Fruit fly (Drosophila melanogaster) whole organism, embryonic: Measurements from ENCODE around the gene CG1246.
A peak's percentile ranks its signal among the peaks of the same experiment; 100 is the strongest.

Experiments
- Adf1 ChIP-seq: fragments of 200-800 bp; sonication (Bioruptor generic); IDR thresholded peaks from 2 replicates; pipeline ENCODE4 v1.3.6; 2022; ENCODE audit warnings: missing biosample characterization, missing genetic modification characterization
- CG11093 ChIP-seq: fragments of 200-800 bp; sonication (Bioruptor generic); IDR thresholded peaks from 3 replicates; pipeline ENCODE4 v1.3.6; 2022; ENCODE audit warnings: missing biosample characterization, missing genetic modification characterization
- CG12769 ChIP-seq: fragments of 200-800 bp; sonication (Bioruptor generic); optimal IDR thresholded peaks from 2 replicates; lab custom pipeline; 2019; ENCODE audit warnings: missing biosample characterization, mild to moderate bottlenecking, missing genetic modification characterization, moderate library complexity
- CG14710 ChIP-seq: fragments of 200-800 bp; sonication (Bioruptor generic); optimal IDR thresholded peaks from 3 replicates; lab custom pipeline; 2019; ENCODE audit warnings: missing biosample characterization, mild to moderate bottlenecking, missing genetic modification characterization, moderate library complexity
- CG14860 ChIP-seq: fragments of 200-800 bp; sonication (Bioruptor generic); IDR thresholded peaks from 3 replicates; pipeline ENCODE4 v1.3.6; 2022; ENCODE audit warnings: missing biosample characterization, missing genetic modification characterization; ENCODE audit not compliant: partially characterized antibody
- CG16813 ChIP-seq: fragments of 200-800 bp; sonication (Bioruptor generic); IDR thresholded peaks from 3 replicates; pipeline ENCODE4 v1.3.6; 2022; ENCODE audit warnings: missing biosample characterization, missing genetic modification characterization; ENCODE audit not compliant: partially characterized antibody
- CG17568 ChIP-seq: fragments of 200-800 bp; sonication (Bioruptor generic); optimal IDR thresholded peaks from 2 replicates; lab custom pipeline; 2018; ENCODE audit warnings: missing biosample characterization, mild to moderate bottlenecking, missing genetic modification characterization, moderate library complexity
- CG2875 ChIP-seq: fragments of 200-800 bp; sonication (Bioruptor generic); optimal IDR thresholded peaks from 2 replicates; lab custom pipeline; 2017; ENCODE audit warnings: missing biosample characterization, mild to moderate bottlenecking, missing genetic modification characterization, missing genetic modification reagents
- CG30431 ChIP-seq: fragments of 200-800 bp; sonication (Bioruptor generic); optimal IDR thresholded peaks from 2 replicates; lab custom pipeline; 2017; ENCODE audit warnings: missing biosample characterization, missing genetic modification characterization
- CG3065 ChIP-seq: fragments of 200-800 bp; sonication (Bioruptor generic); optimal IDR thresholded peaks from 2 replicates; lab custom pipeline; 2016; ENCODE audit warnings: missing biosample characterization, missing genetic modification characterization
- CG3163 ChIP-seq: fragments of 200-800 bp; sonication (Bioruptor generic); optimal IDR thresholded peaks from 3 replicates; lab custom pipeline; 2016; ENCODE audit warnings: missing biosample characterization, missing genetic modification characterization
- CG42726 ChIP-seq: fragments of 200-800 bp; sonication (Bioruptor generic); IDR thresholded peaks from 2 replicates; pipeline ENCODE4 v1.3.6; 2022; ENCODE audit warnings: missing biosample characterization, missing genetic modification characterization; ENCODE audit not compliant: partially characterized antibody
- CG4360 ChIP-seq: fragments of 200-800 bp; sonication (Bioruptor generic); IDR thresholded peaks from 2 replicates; pipeline ENCODE4 v1.3.6; 2022; ENCODE audit warnings: missing biosample characterization, missing genetic modification characterization
- CG6175 ChIP-seq: fragments of 200-800 bp; sonication (Bioruptor generic); IDR thresholded peaks from 3 replicates; pipeline ENCODE4 v1.3.6; 2022; ENCODE audit warnings: missing biosample characterization, missing genetic modification characterization
- CG6765 ChIP-seq: fragments of 200-800 bp; sonication (Bioruptor generic); optimal IDR thresholded peaks from 3 replicates; lab custom pipeline; 2017; ENCODE audit warnings: missing biosample characterization, mild to moderate bottlenecking, missing genetic modification characterization
- CG7271 ChIP-seq: fragments of 200-800 bp; sonication (Bioruptor generic); optimal IDR thresholded peaks from 2 replicates; lab custom pipeline; 2018; ENCODE audit warnings: missing biosample characterization, mild to moderate bottlenecking, missing genetic modification characterization, moderate library complexity
- CG7745 ChIP-seq: fragments of 200-800 bp; sonication (Bioruptor generic); optimal IDR thresholded peaks from 2 replicates; lab custom pipeline; 2018; ENCODE audit warnings: missing biosample characterization, mild to moderate bottlenecking, missing genetic modification characterization, moderate library complexity
- CG7839 ChIP-seq: fragments of 200-800 bp; sonication (Bioruptor generic); optimal IDR thresholded peaks from 3 replicates; lab custom pipeline; 2018; ENCODE audit warnings: missing biosample characterization, mild to moderate bottlenecking, missing genetic modification characterization, moderate library complexity
- CG8359 ChIP-seq: fragments of 200-800 bp; sonication (Bioruptor generic); optimal IDR thresholded peaks from 2 replicates; lab custom pipeline; 2017; ENCODE audit warnings: missing biosample characterization, mild to moderate bottlenecking, missing genetic modification characterization, borderline replicate concordance
- CG8924 ChIP-seq: fragments of 200-800 bp; optimal IDR thresholded peaks from 3 replicates; lab custom pipeline; 2019; ENCODE audit warnings: missing biosample characterization, mild to moderate bottlenecking, missing genetic modification characterization, moderate library complexity
- D19A ChIP-seq: fragments of 200-800 bp; optimal IDR thresholded peaks from 3 replicates; lab custom pipeline; 2019; ENCODE audit warnings: missing biosample characterization, mild to moderate bottlenecking, missing genetic modification characterization, moderate library complexity
- HmgZ ChIP-seq: fragments of 200-800 bp; sonication (Bioruptor generic); optimal IDR thresholded peaks from 2 replicates; lab custom pipeline; 2018; ENCODE audit warnings: missing biosample characterization, mild to moderate bottlenecking, missing genetic modification characterization
- NfI ChIP-seq: fragments of 200-800 bp; sonication (Bioruptor generic); optimal IDR thresholded peaks from 3 replicates; lab custom pipeline; 2018; ENCODE audit warnings: missing biosample characterization, mild to moderate bottlenecking, missing genetic modification characterization, moderate library complexity
- Rx ChIP-seq: fragments of 200-800 bp; sonication (Bioruptor generic); IDR thresholded peaks from 2 replicates; pipeline ENCODE4 v1.3.6; 2022; ENCODE audit warnings: missing biosample characterization, missing genetic modification characterization
- Spps ChIP-seq: fragments of 200-800 bp; sonication (Bioruptor generic); optimal IDR thresholded peaks from 2 replicates; lab custom pipeline; 2018; ENCODE audit warnings: missing biosample characterization, mild to moderate bottlenecking, missing genetic modification characterization
- ab ChIP-seq: fragments of 200-800 bp; sonication (Bioruptor generic); optimal IDR thresholded peaks from 2 replicates; lab custom pipeline; 2016; ENCODE audit warnings: missing biosample characterization, missing genetic modification characterization
- chm ChIP-seq: fragments of 200-800 bp; sonication (Bioruptor generic); IDR thresholded peaks from 2 replicates; pipeline ENCODE4 v1.3.6; 2022; ENCODE audit warnings: missing biosample characterization, missing genetic modification characterization
- crol ChIP-seq: fragments of 200-800 bp; sonication (Bioruptor generic); IDR thresholded peaks from 2 replicates; pipeline ENCODE4 v1.3.6; 2022; ENCODE audit warnings: missing biosample characterization, missing genetic modification characterization
- dati ChIP-seq: fragments of 200-800 bp; sonication (Bioruptor generic); IDR thresholded peaks from 2 replicates; pipeline ENCODE4 v1.3.6; 2022; ENCODE audit warnings: missing biosample characterization, missing genetic modification characterization
- disco-r ChIP-seq: fragments of 200-800 bp; sonication (Bioruptor generic); optimal IDR thresholded peaks from 2 replicates; lab custom pipeline; 2016; ENCODE audit warnings: missing biosample characterization, missing genetic modification characterization
- gcm2 ChIP-seq: fragments of 200-800 bp; sonication (Bioruptor generic); optimal IDR thresholded peaks from 2 replicates; lab custom pipeline; 2016; ENCODE audit warnings: missing biosample characterization, missing genetic modification characterization
- gsb ChIP-seq: fragments of 200-800 bp; sonication (Bioruptor generic); IDR thresholded peaks from 2 replicates; pipeline ENCODE4 v1.3.6; 2022; ENCODE audit warnings: missing biosample characterization, missing genetic modification characterization
- h ChIP-seq: fragments of >200 bp; optimal IDR thresholded peaks from 2 replicates; lab custom pipeline; 2017
- hbn ChIP-seq: fragments of 200-800 bp; sonication (Bioruptor generic); IDR thresholded peaks from 2 replicates; pipeline ENCODE4 v1.3.6; 2022; ENCODE audit warnings: missing biosample characterization, missing genetic modification characterization; ENCODE audit not compliant: partially characterized antibody
- klu ChIP-seq: fragments of 200-800 bp; sonication (Bioruptor generic); IDR thresholded peaks from 2 replicates; pipeline ENCODE4 v1.3.6; 2022; ENCODE audit warnings: missing biosample characterization, missing genetic modification characterization
- kni ChIP-seq: fragments of 200-800 bp; sonication (Bioruptor generic); optimal IDR thresholded peaks from 3 replicates; lab custom pipeline; 2017; ENCODE audit warnings: mild to moderate bottlenecking, missing biosample characterization, missing genetic modification reagents, missing genetic modification characterization
- lab ChIP-seq: fragments of 200-800 bp; sonication (Bioruptor generic); optimal IDR thresholded peaks from 3 replicates; lab custom pipeline; 2017; ENCODE audit warnings: missing biosample characterization, missing genetic modification characterization, mild to moderate bottlenecking, moderate library complexity, missing genetic modification reagents
- lmd ChIP-seq: fragments of 200-800 bp; sonication (Bioruptor generic); IDR thresholded peaks from 2 replicates; pipeline ENCODE4 v1.3.6; 2022; ENCODE audit warnings: missing biosample characterization, missing genetic modification characterization
- nom ChIP-seq: fragments of 200-800 bp; sonication (Bioruptor generic); optimal IDR thresholded peaks from 2 replicates; lab custom pipeline; 2017; ENCODE audit warnings: missing biosample characterization, missing genetic modification characterization, mild to moderate bottlenecking, moderate library complexity, missing genetic modification reagents
- otp ChIP-seq: fragments of 200-800 bp; sonication (Bioruptor generic); IDR thresholded peaks from 3 replicates; pipeline ENCODE4, ENCODE4 v1.3.6; 2022; ENCODE audit warnings: missing biosample characterization, missing genetic modification characterization
- p53 ChIP-seq: fragments of 200-800 bp; sonication (Bioruptor generic); optimal IDR thresholded peaks from 2 replicates; lab custom pipeline; 2016; ENCODE audit warnings: missing biosample characterization, missing genetic modification characterization
- pnt ChIP-seq: fragments of 200-800 bp; sonication (Bioruptor generic); optimal IDR thresholded peaks from 3 replicates; lab custom pipeline; 2016; ENCODE audit warnings: missing biosample characterization, missing genetic modification characterization
- pzg ChIP-seq: fragments of 200-800 bp; sonication (Bioruptor generic); optimal IDR thresholded peaks from 3 replicates; lab custom pipeline; 2018; ENCODE audit warnings: missing biosample characterization, mild to moderate bottlenecking, missing genetic modification characterization, moderate library complexity
- row ChIP-seq: fragments of 200-800 bp; sonication (Bioruptor generic); IDR thresholded peaks from 3 replicates; pipeline ENCODE4 v1.3.6; 2022; ENCODE audit warnings: missing biosample characterization, missing genetic modification characterization
- sisA ChIP-seq: fragments of 200-800 bp; sonication (Bioruptor generic); IDR thresholded peaks from 2 replicates; pipeline ENCODE4 v1.3.6; 2022; ENCODE audit warnings: missing biosample characterization, missing genetic modification characterization
- sna ChIP-seq: fragments of 200-800 bp; sonication (Bioruptor generic); IDR thresholded peaks from 2 replicates; pipeline ENCODE4 v1.3.6; 2022; ENCODE audit warnings: missing biosample characterization, missing genetic modification characterization; ENCODE audit not compliant: partially characterized antibody
- sqz ChIP-seq: fragments of 200-800 bp; sonication (Bioruptor generic); optimal IDR thresholded peaks from 3 replicates; lab custom pipeline; 2018; ENCODE audit warnings: missing biosample characterization, mild to moderate bottlenecking, missing genetic modification characterization
- sr ChIP-seq: fragments of 200-800 bp; sonication (Bioruptor generic); IDR thresholded peaks from 3 replicates; pipeline ENCODE4 v1.3.6; 2022; ENCODE audit warnings: missing biosample characterization, missing genetic modification characterization
- stc ChIP-seq: fragments of 200-800 bp; sonication (Bioruptor generic); IDR thresholded peaks from 2 replicates; pipeline ENCODE4 v1.3.6; 2022; ENCODE audit warnings: missing biosample characterization, missing genetic modification characterization
- ttk ChIP-seq: fragments of 200-800 bp; sonication (Bioruptor generic); IDR thresholded peaks from 2 replicates; pipeline ENCODE4 v2.1.2; 2022; ENCODE audit warnings: missing biosample characterization, missing genetic modification characterization
- zen2 ChIP-seq: fragments of 200-800 bp; sonication (Bioruptor generic); IDR thresholded peaks from 3 replicates; pipeline ENCODE4 v1.3.6; 2022; ENCODE audit warnings: missing biosample characterization, missing genetic modification characterization; ENCODE audit not compliant: partially characterized antibody

The CG1246 gene

dm6 chr3L:2632763-2633100, 15.1 kb upstream of the CG1246 start (continued):
- TF ChIP-seq CG7745 (tag; lab: Kevin White, UChicago), result no peak
- TF ChIP-seq CG6765 (GFP tag; lab: Kevin White, UChicago), result no peak
- no peak for TF ChIP-seq sqz (GFP tag; lab: Kevin White, UChicago)
- no peak for TF ChIP-seq CG17568 (GFP tag; lab: Kevin White, UChicago)
- no peak for TF ChIP-seq dati (GFP tag; lab: Robert Waterston, UW)
- TF ChIP-seq lmd, result no peak
- peak; percentile 66 for TF ChIP-seq Adf1 (GFP tag; lab: Robert Waterston, UW)
- TF ChIP-seq crol, result peak; percentile 100
- TF ChIP-seq sisA (GFP tag; lab: Robert Waterston, UW), result 0 out of 2 replicates have a peak, but pooled peaks have one; percentile 19
- TF ChIP-seq CG11093 (GFP tag; lab: Robert Waterston, UW), result 0 out of 3 replicates have a peak, but pooled peaks have one; percentile 19
- peak; percentile 38; the same call in 1 of the 3 replicates for TF ChIP-seq zen2 (GFP tag; lab: Robert Waterston, UW)
- no peak for TF ChIP-seq kni
- TF ChIP-seq nom (GFP tag; lab: Kevin White, UChicago), result no peak
- no peak for TF ChIP-seq CG42726
- TF ChIP-seq CG4360, result no peak
- TF ChIP-seq CG3065 (GFP tag; lab: Kevin White, UChicago), result no peak
- no peak for TF ChIP-seq Rx (GFP tag; lab: Robert Waterston, UW)
- TF ChIP-seq CG30431 (GFP tag; lab: Kevin White, UChicago), result no peak
- TF ChIP-seq pzg (GFP tag; lab: Kevin White, UChicago), result peak; percentile 20
- no peak for TF ChIP-seq gsb (GFP tag; lab: Robert Waterston, UW)
- TF ChIP-seq pnt, result no peak
- no peak for TF ChIP-seq disco-r (GFP tag; lab: Kevin White, UChicago)
- TF ChIP-seq CG7839 (tag; lab: Kevin White, UChicago), result no peak
- peak; percentile 62 for TF ChIP-seq D19A (tag; lab: Kevin White, UChicago)
- TF ChIP-seq HmgZ (tag; lab: Kevin White, UChicago), result peak; percentile 6
- no peak for TF ChIP-seq gcm2 (GFP tag; lab: Kevin White, UChicago)
- TF ChIP-seq CG14860 (GFP tag; lab: Robert Waterston, UW), result no peak
- TF ChIP-seq lab (GFP tag; lab: Kevin White, UChicago), result peak; percentile 6
- peak; percentile 58 for TF ChIP-seq CG12769 (tag; lab: Kevin White, UChicago)
- TF ChIP-seq NfI (GFP tag; lab: Kevin White, UChicago), result no peak
- TF ChIP-seq otp (GFP tag; lab: Robert Waterston, UW), result no peak
- no peak for TF ChIP-seq CG3163 (GFP tag; lab: Kevin White, UChicago)
- peak; percentile 66 for TF ChIP-seq klu (GFP tag; lab: Robert Waterston, UW)
- 0 out of 2 replicates have a peak, but pooled peaks have one; percentile 14 for TF ChIP-seq stc (GFP tag; lab: Robert Waterston, UW)
- TF ChIP-seq CG8359, result no peak
- no peak for TF ChIP-seq chm (GFP tag; lab: Robert Waterston, UW)
- TF ChIP-seq CG8924 (tag; lab: Kevin White, UChicago), result no peak
- TF ChIP-seq ab, result no peak
- no peak for TF ChIP-seq CG14710
- TF ChIP-seq sna (GFP tag; lab: Robert Waterston, UW), result no peak
- peak; percentile 87 for TF ChIP-seq sr (GFP tag; lab: Robert Waterston, UW)
- no peak for TF ChIP-seq p53 (GFP tag; lab: Kevin White, UChicago)
- 0 out of 2 replicates have a peak, but pooled peaks have one; percentile 11 for TF ChIP-seq ttk (GFP tag; lab: Robert Waterston, UW)
- no peak for TF ChIP-seq CG16813 (GFP tag; lab: Robert Waterston, UW)
- TF ChIP-seq Spps, result no peak
- TF ChIP-seq h (lab: Kevin White, UChicago), result peak; percentile 36
- TF ChIP-seq CG7271 (tag; lab: Kevin White, UChicago), result no peak
- TF ChIP-seq hbn (GFP tag; lab: Robert Waterston, UW), result 0 out of 2 replicates have a peak, but pooled peaks have one; percentile 20
- TF ChIP-seq row (GFP tag; lab: Robert Waterston, UW), result no peak
- no peak for TF ChIP-seq CG2875
- peak; percentile 51; the same call in 1 of the 3 replicates for TF ChIP-seq CG6175 (GFP tag; lab: Robert Waterston, UW)
